Fruit fly (Drosophila melanogaster) whole organism, embryonic: Measurements from ENCODE around the gene cindr.

Source experiments
- ATbp ChIP-seq: fragments of 200-800 bp; sonication (Bioruptor generic); optimal IDR thresholded peaks from 2 replicates; lab custom pipeline; 2017; ENCODE audit warnings: missing biosample characterization, mild to moderate bottlenecking, missing genetic modification characterization, missing genetic modification reagents
- CG10267 ChIP-seq: fragments of 200-800 bp; sonication (Bioruptor generic); optimal IDR thresholded peaks from 2 replicates; lab custom pipeline; 2018; ENCODE audit warnings: missing biosample characterization, mild to moderate bottlenecking, missing genetic modification characterization, moderate library complexity
- CG11247 ChIP-seq: fragments of 200-800 bp; sonication (Bioruptor generic); IDR thresholded peaks from 2 replicates; pipeline ENCODE4 v1.3.6; 2022; ENCODE audit warnings: missing biosample characterization, missing genetic modification characterization
- CG11504 ChIP-seq: fragments of 200-800 bp; sonication (Bioruptor generic); optimal IDR thresholded peaks from 3 replicates; lab custom pipeline; 2019; ENCODE audit warnings: missing biosample characterization, mild to moderate bottlenecking, missing genetic modification characterization, moderate library complexity
- CG11695 ChIP-seq: fragments of 200-800 bp; sonication (Bioruptor generic); IDR thresholded peaks from 3 replicates; pipeline ENCODE4 v1.3.6; 2022; ENCODE audit warnings: missing biosample characterization, missing genetic modification characterization
- CG11723 ChIP-seq: fragments of 200-800 bp; sonication (Bioruptor generic); optimal IDR thresholded peaks from 2 replicates; lab custom pipeline; 2017; ENCODE audit warnings: missing biosample characterization, mild to moderate bottlenecking, missing genetic modification characterization
- CG12071 ChIP-seq: fragments of 200-800 bp; sonication (Bioruptor generic); optimal IDR thresholded peaks from 3 replicates; lab custom pipeline; 2018; ENCODE audit warnings: missing biosample characterization, mild to moderate bottlenecking, missing genetic modification characterization
- CG12744 ChIP-seq: fragments of 200-800 bp; sonication (Bioruptor generic); optimal IDR thresholded peaks from 2 replicates; lab custom pipeline; 2016; ENCODE audit warnings: missing biosample characterization, missing genetic modification characterization
- CG13287 ChIP-seq: fragments of 200-800 bp; sonication (Bioruptor generic); IDR thresholded peaks from 2 replicates; pipeline ENCODE4 v1.3.6; 2022; ENCODE audit warnings: missing biosample characterization, missing genetic modification characterization; ENCODE audit not compliant: partially characterized antibody
- CG1647 ChIP-seq: fragments of 200-800 bp; sonication (Bioruptor generic); optimal IDR thresholded peaks from 3 replicates; lab custom pipeline; 2016; ENCODE audit warnings: missing biosample characterization, missing genetic modification characterization
- CG16863 ChIP-seq: fragments of 200-800 bp; sonication (Bioruptor generic); optimal IDR thresholded peaks from 3 replicates; lab custom pipeline; 2016; ENCODE audit warnings: missing biosample characterization, missing genetic modification characterization
- CG17361 ChIP-seq: fragments of 200-800 bp; sonication (Bioruptor generic); IDR thresholded peaks from 3 replicates; pipeline ENCODE4 v1.3.6; 2022; ENCODE audit warnings: missing biosample characterization, missing genetic modification characterization
- CG30020 ChIP-seq: fragments of 200-800 bp; optimal IDR thresholded peaks from 2 replicates; lab custom pipeline; 2019; ENCODE audit warnings: missing biosample characterization, mild to moderate bottlenecking, missing genetic modification characterization, moderate library complexity
- CG32767 ChIP-seq: fragments of 200-800 bp; sonication (Bioruptor generic); IDR thresholded peaks from 2 replicates; pipeline ENCODE4 v1.3.6; 2022; ENCODE audit warnings: missing biosample characterization, missing genetic modification characterization
- CG3281 ChIP-seq: fragments of 200-800 bp; sonication (Bioruptor generic); optimal IDR thresholded peaks from 3 replicates; lab custom pipeline; 2017; ENCODE audit warnings: missing biosample characterization, mild to moderate bottlenecking, missing genetic modification characterization
- CG34224 ChIP-seq: fragments of 200-800 bp; sonication (Bioruptor generic); IDR thresholded peaks from 3 replicates; pipeline ENCODE4 v1.3.6; 2022; ENCODE audit warnings: missing biosample characterization, missing genetic modification characterization; ENCODE audit not compliant: partially characterized antibody
- CG3726 ChIP-seq: fragments of 200-800 bp; sonication (Bioruptor generic); IDR thresholded peaks from 3 replicates; pipeline ENCODE4, ENCODE4 v1.3.6; 2022; ENCODE audit warnings: missing biosample characterization, missing genetic modification characterization
- CG3838 ChIP-seq: fragments of 200-800 bp; sonication (Bioruptor generic); optimal IDR thresholded peaks from 3 replicates; lab custom pipeline; 2016; ENCODE audit warnings: missing biosample characterization, missing genetic modification characterization
- CG4360 ChIP-seq: fragments of 200-800 bp; sonication (Bioruptor generic); IDR thresholded peaks from 2 replicates; pipeline ENCODE4 v1.3.6; 2022; ENCODE audit warnings: missing biosample characterization, missing genetic modification characterization
- CG6254 ChIP-seq: fragments of 200-800 bp; sonication (Bioruptor generic); optimal IDR thresholded peaks from 3 replicates; lab custom pipeline; 2017; ENCODE audit warnings: mild to moderate bottlenecking, missing biosample characterization, missing genetic modification reagents, missing genetic modification characterization
- CG6272 ChIP-seq: fragments of 200-800 bp; sonication (Bioruptor generic); IDR thresholded peaks from 2 replicates; pipeline ENCODE4 v1.3.6; 2022; ENCODE audit warnings: missing biosample characterization, missing genetic modification characterization
- CG8281 ChIP-seq: fragments of 200-800 bp; sonication (Bioruptor generic); optimal IDR thresholded peaks from 2 replicates; lab custom pipeline; 2018; ENCODE audit warnings: missing biosample characterization, mild to moderate bottlenecking, missing genetic modification characterization, moderate library complexity
- CG9609 ChIP-seq: fragments of 200-800 bp; sonication (Bioruptor generic); optimal IDR thresholded peaks from 3 replicates; lab custom pipeline; 2016; ENCODE audit warnings: missing biosample characterization, missing genetic modification characterization
- CHES-1-like ChIP-seq: fragments of 200-800 bp; sonication (Bioruptor generic); optimal IDR thresholded peaks from 2 replicates; lab custom pipeline; 2016; ENCODE audit warnings: missing biosample characterization, missing genetic modification characterization
- Deaf1 ChIP-seq: fragments of 200-800 bp; optimal IDR thresholded peaks from 3 replicates; lab custom pipeline; 2019; ENCODE audit warnings: missing biosample characterization, mild to moderate bottlenecking, missing genetic modification characterization, moderate library complexity
- Dip3 ChIP-seq: fragments of 200-800 bp; sonication (Bioruptor generic); optimal IDR thresholded peaks from 3 replicates; lab custom pipeline; 2016; ENCODE audit warnings: missing biosample characterization, missing genetic modification characterization
- Gsc ChIP-seq: fragments of 200-800 bp; sonication (Bioruptor generic); IDR thresholded peaks from 2 replicates; pipeline ENCODE4 v1.3.6; 2022; ENCODE audit warnings: missing biosample characterization, missing genetic modification characterization
- HLH54F ChIP-seq: fragments of 200-800 bp; sonication (Bioruptor generic); optimal IDR thresholded peaks from 3 replicates; lab custom pipeline; 2016; ENCODE audit warnings: missing biosample characterization, missing genetic modification characterization
- MTF-1 ChIP-seq: fragments of 200-800 bp; sonication (Bioruptor generic); optimal IDR thresholded peaks from 2 replicates; lab custom pipeline; 2018; ENCODE audit warnings: missing biosample characterization, mild to moderate bottlenecking, missing genetic modification characterization, borderline replicate concordance
- Mrtf ChIP-seq: fragments of 200-800 bp; sonication (Bioruptor generic); IDR thresholded peaks from 3 replicates; pipeline ENCODE4 v1.3.6; 2022; ENCODE audit warnings: missing biosample characterization, missing genetic modification characterization
- Neu2 ChIP-seq: fragments of 200-800 bp; sonication (Bioruptor generic); optimal IDR thresholded peaks from 3 replicates; lab custom pipeline; 2016; ENCODE audit warnings: missing biosample characterization, missing genetic modification characterization, borderline replicate concordance
- Oaz ChIP-seq: fragments of 200-800 bp; sonication (Bioruptor generic); IDR thresholded peaks from 2 replicates; pipeline ENCODE4 v1.3.6; 2022; ENCODE audit warnings: missing biosample characterization, missing genetic modification characterization
- Ravus ChIP-seq: fragments of 200-800 bp; sonication (Bioruptor generic); IDR thresholded peaks from 2 replicates; pipeline ENCODE4 v1.3.6; 2022; ENCODE audit warnings: missing biosample characterization, missing genetic modification characterization
- Sry-β ChIP-seq: fragments of 200-800 bp; sonication (Bioruptor generic); optimal IDR thresholded peaks from 2 replicates; lab custom pipeline; 2018; ENCODE audit warnings: missing biosample characterization, mild to moderate bottlenecking, missing genetic modification characterization, moderate library complexity
- abd-A ChIP-seq: fragments of 200-800 bp; sonication (Bioruptor generic); optimal IDR thresholded peaks from 3 replicates; lab custom pipeline; 2019; ENCODE audit warnings: missing biosample characterization, mild to moderate bottlenecking, missing genetic modification characterization, moderate library complexity
- ara ChIP-seq: fragments of 200-800 bp; sonication (Bioruptor generic); IDR thresholded peaks from 2 replicates; pipeline ENCODE4 v1.3.6; 2022; ENCODE audit warnings: missing biosample characterization, missing genetic modification characterization
- bbx ChIP-seq: fragments of 200-800 bp; sonication (Bioruptor generic); IDR thresholded peaks from 2 replicates; pipeline ENCODE4 v1.3.6; 2022; ENCODE audit warnings: missing biosample characterization, missing genetic modification characterization; ENCODE audit not compliant: partially characterized antibody
- chm ChIP-seq: fragments of 200-800 bp; sonication (Bioruptor generic); IDR thresholded peaks from 2 replicates; pipeline ENCODE4 v1.3.6; 2022; ENCODE audit warnings: missing biosample characterization, missing genetic modification characterization
- ci ChIP-seq: fragments of 200-800 bp; sonication (Bioruptor generic); IDR thresholded peaks from 3 replicates; pipeline ENCODE4 v1.3.6; 2022; ENCODE audit warnings: missing biosample characterization, missing genetic modification characterization
- grn ChIP-seq: fragments of 200-800 bp; sonication (Bioruptor generic); optimal IDR thresholded peaks from 3 replicates; lab custom pipeline; 2017; ENCODE audit warnings: missing biosample characterization, missing genetic modification characterization
- lola ChIP-seq, 3 experiments: fragments of >200 bp in 2 of 3; fragments of 200-800 bp in 1 of 3; sonication (Bioruptor generic) in 1 of 3; optimal IDR thresholded peaks; 2 replicates each; lab custom pipeline; 2017 to 2019; ENCODE audit warnings: missing biosample characterization in 3 of 3, missing genetic modification characterization in 3 of 3, mild to moderate bottlenecking in 1 of 3, moderate library complexity in 1 of 3
- org-1 ChIP-seq: fragments of 200-800 bp; sonication (Bioruptor generic); optimal IDR thresholded peaks from 2 replicates; lab custom pipeline; 2017; ENCODE audit warnings: missing biosample characterization, missing genetic modification characterization
- pros ChIP-seq: fragments of 200-800 bp; sonication (Bioruptor generic); optimal IDR thresholded peaks from 3 replicates; lab custom pipeline; 2019; ENCODE audit warnings: missing biosample characterization, mild to moderate bottlenecking, missing genetic modification characterization, moderate library complexity
- psq ChIP-seq: fragments of 200-800 bp; sonication (Bioruptor generic); optimal IDR thresholded peaks from 2 replicates; lab custom pipeline; 2017; ENCODE audit warnings: missing biosample characterization, missing genetic modification characterization
- pum ChIP-seq: fragments of 200-800 bp; sonication (Bioruptor generic); optimal IDR thresholded peaks from 2 replicates; lab custom pipeline; 2016; ENCODE audit warnings: missing biosample characterization, missing genetic modification characterization
- pzg ChIP-seq: fragments of 200-800 bp; sonication (Bioruptor generic); optimal IDR thresholded peaks from 3 replicates; lab custom pipeline; 2018; ENCODE audit warnings: missing biosample characterization, mild to moderate bottlenecking, missing genetic modification characterization, moderate library complexity
- row ChIP-seq: fragments of 200-800 bp; sonication (Bioruptor generic); IDR thresholded peaks from 3 replicates; pipeline ENCODE4 v1.3.6; 2022; ENCODE audit warnings: missing biosample characterization, missing genetic modification characterization
- sna ChIP-seq: fragments of 200-800 bp; sonication (Bioruptor generic); IDR thresholded peaks from 2 replicates; pipeline ENCODE4 v1.3.6; 2022; ENCODE audit warnings: missing biosample characterization, missing genetic modification characterization; ENCODE audit not compliant: partially characterized antibody
- tll ChIP-seq, 2 experiments: fragments of 200-800 bp in 1 of 2; fragments of >200 bp in 1 of 2; sonication (Bioruptor generic) in 1 of 2; optimal IDR thresholded peaks; 2 replicates each; lab custom pipeline; 2017 to 2019; ENCODE audit warnings: missing biosample characterization in 2 of 2, missing genetic modification characterization in 2 of 2, mild to moderate bottlenecking in 1 of 2, moderate library complexity in 1 of 2
- wek ChIP-seq: fragments of 200-800 bp; sonication (Bioruptor generic); optimal IDR thresholded peaks from 3 replicates; lab custom pipeline; 2018; ENCODE audit warnings: missing biosample characterization, mild to moderate bottlenecking, missing genetic modification characterization, moderate library complexity

cindr gene

DNA sequence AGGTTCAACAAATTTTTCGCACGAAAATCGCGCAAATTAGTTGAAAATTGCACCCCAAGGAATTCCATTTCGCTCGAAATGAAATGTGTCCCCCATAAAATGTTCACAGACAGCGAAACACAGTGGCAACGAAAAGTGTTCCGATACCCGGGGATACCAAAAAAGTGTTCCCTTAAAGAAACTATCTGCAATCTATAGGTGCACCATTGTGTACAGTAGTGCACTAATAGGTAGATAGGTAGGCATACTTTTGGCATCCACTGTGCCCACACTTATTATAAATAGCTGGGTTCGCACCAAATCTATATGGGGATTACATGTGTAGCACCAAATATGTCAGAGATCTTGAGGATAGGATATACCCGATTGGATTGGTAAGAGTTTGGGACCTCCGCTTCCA, 11.7 kb upstream of the cindr start (continued):
- TF ChIP-seq CG3838, result no peak
- TF ChIP-seq CG34224, result no peak
- TF ChIP-seq Dip3 (GFP tag; lab: Kevin White, UChicago), result peak; percentile 37
- TF ChIP-seq CG1647 (GFP tag; lab: Kevin White, UChicago), result peak; percentile 50
- peak; percentile 81 for TF ChIP-seq row (GFP tag; lab: Robert Waterston, UW)
- TF ChIP-seq CG10267, result no peak
- TF ChIP-seq ara (GFP tag; lab: Robert Waterston, UW), result peak; percentile 55; the same call in 1 of the 2 replicates
- peak; percentile 29 for TF ChIP-seq org-1 (GFP tag; lab: Kevin White, UChicago)
- TF ChIP-seq CG12071 (GFP tag; lab: Kevin White, UChicago), result peak; percentile 49
- peak; percentile 40 for TF ChIP-seq CG6254
- no peak for TF ChIP-seq CG3726 (GFP tag; lab: Robert Waterston, UW)
- no peak for TF ChIP-seq CG6272 (GFP tag; lab: Robert Waterston, UW)
- TF ChIP-seq pros (GFP tag; lab: Kevin White, UChicago), result no peak
- TF ChIP-seq Mrtf, result peak; percentile 70
- no peak for TF ChIP-seq Deaf1 (tag; lab: Kevin White, UChicago)
- no peak for TF ChIP-seq Neu2
- TF ChIP-seq CG17361, result no peak; the same call in 1 of the 3 replicates
- peak; percentile 42 for TF ChIP-seq pum (GFP tag; lab: Kevin White, UChicago)
- TF ChIP-seq wek (GFP tag; lab: Kevin White, UChicago), result peak; percentile 52
- no peak for TF ChIP-seq CG13287 (GFP tag; lab: Robert Waterston, UW)
- no peak for TF ChIP-seq CG30020
- no peak for TF ChIP-seq sna (GFP tag; lab: Robert Waterston, UW)
- TF ChIP-seq CHES-1-like (GFP tag; lab: Kevin White, UChicago), result peak; percentile 45
- TF ChIP-seq Sry-β (GFP tag; lab: Kevin White, UChicago), result no peak
- TF ChIP-seq psq, result no peak
- peak; percentile 43 for TF ChIP-seq CG3281 (GFP tag; lab: Kevin White, UChicago)
- TF ChIP-seq CG32767 (GFP tag; lab: Robert Waterston, UW), result peak; percentile 59; the same call in 1 of the 2 replicates
- 0 out of 2 replicates have a peak, but pooled peaks have one; percentile 8 for TF ChIP-seq Ravus (GFP tag; lab: Robert Waterston, UW)
- TF ChIP-seq MTF-1 (GFP tag; lab: Kevin White, UChicago), result peak; percentile 1
- TF ChIP-seq CG16863 (GFP tag; lab: Kevin White, UChicago), result peak; percentile 50
- TF ChIP-seq ATbp (GFP tag; lab: Kevin White, UChicago), result peak; percentile 56
- TF ChIP-seq pzg (GFP tag; lab: Kevin White, UChicago), result no peak
- TF ChIP-seq Oaz (GFP tag; lab: Robert Waterston, UW), result 0 out of 2 replicates have a peak, but pooled peaks have one; percentile 21
- TF ChIP-seq grn, result no peak
- no peak for TF ChIP-seq CG11723 (GFP tag; lab: Kevin White, UChicago)
- peak; percentile 67; the same call in 2 of the 3 replicates for TF ChIP-seq CG11695 (GFP tag; lab: Robert Waterston, UW)
- TF ChIP-seq CG8281, result peak; percentile 6
- TF ChIP-seq bbx (GFP tag; lab: Robert Waterston, UW), result no peak
- peak; percentile 63 for TF ChIP-seq HLH54F (GFP tag; lab: Kevin White, UChicago)
- TF ChIP-seq CG4360 (GFP tag; lab: Robert Waterston, UW), result no peak
- no peak for TF ChIP-seq tll (GFP tag; optimal IDR thresholded peaks at IDR 0.05; lab: Kevin White, UChicago)
- peak in 1 of 3 experiments; percentile 18 for TF ChIP-seq lola (GFP tag; optimal IDR thresholded peaks at IDR 0.05; lab: Kevin White, UChicago)
- TF ChIP-seq CG11247 (GFP tag; lab: Robert Waterston, UW), result peak; percentile 70
- TF ChIP-seq abd-A (tag; lab: Kevin White, UChicago), result no peak
- peak; percentile 58; the same call in 1 of the 2 replicates for TF ChIP-seq chm (GFP tag; lab: Robert Waterston, UW)
- TF ChIP-seq CG11504, result peak; percentile 45
- TF ChIP-seq CG9609, result peak; percentile 60
- 0 out of 2 replicates have a peak, but pooled peaks have one; percentile 28 for TF ChIP-seq Gsc (GFP tag; lab: Robert Waterston, UW)
- peak; percentile 24 for TF ChIP-seq CG12744
- peak; percentile 90 for TF ChIP-seq ci (GFP tag; lab: Robert Waterston, UW)
